Worm (Caenorhabditis elegans) whole organism, late embryonic: ENCODE results near the gene F28F5.6.

Experiments used
- C38D4.7 ChIP-seq: fragments of 200-800 bp; sonication (Bioruptor generic); optimal IDR thresholded peaks from 2 replicates; lab custom pipeline; 2018; ENCODE audit warnings: mild to moderate bottlenecking, missing genetic modification characterization, moderate library complexity, missing compliant biosample characterization
- F13H6.1 ChIP-seq: sonication (generic microtip); optimal IDR thresholded peaks from 2 replicates; lab custom pipeline; 2016; ENCODE audit warnings: missing genetic modification characterization, missing compliant biosample characterization
- K02D7.2 ChIP-seq: sonication (generic microtip); optimal IDR thresholded peaks from 2 replicates; lab custom pipeline; 2017; ENCODE audit warnings: mild to moderate bottlenecking, missing genetic modification characterization, missing compliant biosample characterization
- K09A11.1 ChIP-seq: sonication (generic microtip); optimal IDR thresholded peaks from 2 replicates; lab custom pipeline; 2017; ENCODE audit warnings: antibody characterized with exemption, mild to moderate bottlenecking, missing genetic modification characterization, missing compliant biosample characterization; ENCODE audit not compliant: insufficient read depth
- T23F11.4 ChIP-seq: fragments of 200-800 bp; sonication (Bioruptor generic); optimal IDR thresholded peaks from 2 replicates; lab custom pipeline; 2018; ENCODE audit warnings: mild to moderate bottlenecking, missing genetic modification characterization, missing compliant biosample characterization
- ahr-1 ChIP-seq: sonication (generic microtip); optimal IDR thresholded peaks from 2 replicates; lab custom pipeline; 2016; ENCODE audit warnings: missing genetic modification characterization, missing compliant biosample characterization
- ceh-18 ChIP-seq: sonication (generic microtip); optimal IDR thresholded peaks from 2 replicates; lab custom pipeline; 2016; ENCODE audit warnings: missing genetic modification characterization, missing compliant biosample characterization
- ceh-19 ChIP-seq: fragments of 200-800 bp; sonication (Bioruptor generic); optimal IDR thresholded peaks from 2 replicates; lab custom pipeline; 2018; ENCODE audit warnings: mild to moderate bottlenecking, missing genetic modification characterization, missing compliant biosample characterization
- ceh-22 ChIP-seq: sonication (generic microtip); optimal IDR thresholded peaks from 2 replicates; lab custom pipeline; 2017; ENCODE audit warnings: missing biosample characterization, missing genetic modification characterization
- ceh-45 ChIP-seq: fragments of 200-800 bp; sonication (Bioruptor generic); IDR thresholded peaks from 2 replicates; pipeline ENCODE4 v1.3.6; 2022; ENCODE audit warnings: missing genetic modification reagents, missing genetic modification characterization, missing compliant biosample characterization
- ceh-48 ChIP-seq: sonication (generic microtip); optimal IDR thresholded peaks from 2 replicates; lab custom pipeline; 2016; ENCODE audit warnings: missing genetic modification characterization, inconsistent platforms, missing compliant biosample characterization
- ceh-9 ChIP-seq: sonication (generic microtip); optimal IDR thresholded peaks from 2 replicates; lab custom pipeline; 2016; ENCODE audit warnings: mild to moderate bottlenecking, missing genetic modification characterization, inconsistent platforms, missing compliant biosample characterization
- dve-1 ChIP-seq: sonication (generic microtip); optimal IDR thresholded peaks from 2 replicates; lab custom pipeline; 2017; ENCODE audit warnings: antibody characterized with exemption, mild to moderate bottlenecking, missing genetic modification characterization, missing compliant biosample characterization
- elt-2 ChIP-seq: sonication (generic microtip); optimal IDR thresholded peaks from 2 replicates; lab custom pipeline; 2016; ENCODE audit warnings: missing genetic modification reagents, missing genetic modification characterization, missing compliant biosample characterization
- elt-4 ChIP-seq: sonication (generic microtip); optimal IDR thresholded peaks from 2 replicates; lab custom pipeline; 2016; ENCODE audit warnings: missing genetic modification characterization, missing compliant biosample characterization
- ets-4 ChIP-seq: sonication (generic microtip); optimal IDR thresholded peaks from 2 replicates; lab custom pipeline; 2016; ENCODE audit warnings: missing genetic modification characterization, missing compliant biosample characterization
- eyg-1 ChIP-seq: sonication (generic microtip); optimal IDR thresholded peaks from 2 replicates; lab custom pipeline; 2016; ENCODE audit warnings: missing genotype, missing genetic modification characterization, missing compliant biosample characterization
- fkh-6 ChIP-seq: sonication (generic microtip); optimal IDR thresholded peaks from 2 replicates; lab custom pipeline; 2016; ENCODE audit warnings: missing genetic modification characterization, missing compliant biosample characterization
- gmeb-2 ChIP-seq: sonication (generic microtip); optimal IDR thresholded peaks from 2 replicates; lab custom pipeline; 2016; ENCODE audit warnings: missing genetic modification characterization, inconsistent platforms, missing compliant biosample characterization
- hlh-6 ChIP-seq: sonication (generic microtip); optimal IDR thresholded peaks from 2 replicates; lab custom pipeline; 2016; ENCODE audit warnings: missing genotype, missing genetic modification characterization, missing compliant biosample characterization
- hlh-8 ChIP-seq: sonication (generic microtip); optimal IDR thresholded peaks from 2 replicates; lab custom pipeline; 2016; ENCODE audit warnings: missing genotype, missing genetic modification characterization, missing compliant biosample characterization
- nfya-1 ChIP-seq: sonication (generic microtip); optimal IDR thresholded peaks from 2 replicates; lab custom pipeline; 2017; ENCODE audit warnings: missing genetic modification characterization, mild to moderate bottlenecking, missing compliant biosample characterization, antibody characterized with exemption, moderate library complexity
- nhr-11 ChIP-seq: fragments of 150-350 bp; optimal IDR thresholded peaks from 2 replicates; lab custom pipeline; 2014; ENCODE audit warnings: missing biosample characterization, missing genetic modification characterization
- nhr-232 ChIP-seq: sonication (generic microtip); optimal IDR thresholded peaks from 2 replicates; lab custom pipeline; 2016; ENCODE audit warnings: missing genetic modification characterization, missing compliant biosample characterization
- pat-9 ChIP-seq: fragments of 200-800 bp; sonication (Bioruptor generic); optimal IDR thresholded peaks from 2 replicates; lab custom pipeline; 2018; ENCODE audit warnings: mild to moderate bottlenecking, missing genetic modification characterization, moderate library complexity, missing compliant biosample characterization
- pax-1 ChIP-seq: fragments of 150-350 bp; optimal IDR thresholded peaks from 2 replicates; lab custom pipeline; 2014; ENCODE audit warnings: missing biosample characterization, missing genetic modification characterization
- pqm-1 ChIP-seq: sonication (generic microtip); optimal IDR thresholded peaks from 2 replicates; lab custom pipeline; 2016; ENCODE audit warnings: missing genetic modification characterization, missing compliant biosample characterization
- pros-1 ChIP-seq: fragments of 150-350 bp; optimal IDR thresholded peaks from 2 replicates; lab custom pipeline; 2014; ENCODE audit warnings: missing biosample characterization, missing genetic modification reagents, missing genetic modification characterization
- rnt-1 ChIP-seq: sonication (generic microtip); optimal IDR thresholded peaks from 2 replicates; lab custom pipeline; 2016; ENCODE audit warnings: missing genetic modification characterization, missing compliant biosample characterization
- syd-9 ChIP-seq: sonication (generic microtip); optimal IDR thresholded peaks from 2 replicates; lab custom pipeline; 2016; ENCODE audit warnings: mild to moderate bottlenecking, missing genetic modification characterization, moderate library complexity, missing compliant biosample characterization
- tbx-7 ChIP-seq: sonication (generic microtip); optimal IDR thresholded peaks from 2 replicates; lab custom pipeline; 2016; ENCODE audit warnings: missing genotype, missing genetic modification characterization, missing compliant biosample characterization
- ttx-3 ChIP-seq: sonication (generic microtip); optimal IDR thresholded peaks from 2 replicates; lab custom pipeline; 2016; ENCODE audit warnings: missing genetic modification reagents, missing genetic modification characterization, missing compliant biosample characterization
- unc-55 ChIP-seq: sonication (generic microtip); optimal IDR thresholded peaks from 2 replicates; lab custom pipeline; 2017; ENCODE audit warnings: missing biosample characterization, missing genetic modification reagents, missing genetic modification characterization
- zip-5 ChIP-seq: sonication (generic microtip); optimal IDR thresholded peaks from 2 replicates; lab custom pipeline; 2016; ENCODE audit warnings: missing genetic modification characterization, missing compliant biosample characterization

The F28F5.6 gene

ce11 chrIII:6819322-6819901 is at the start of gene F28F5.6:
F28F5.6 (minus strand) TSS chrIII:6819372.
- TF ChIP-seq ceh-45 (no peak), tbx-7 (tag; lab: Kevin White, UChicago) (no peak), pax-1 (tag; lab: Kevin White, UChicago) (no peak), elt-2 (peak; percentile 68)

ce11 chrIII:6863901-6864300 is 44.7 kb upstream of the F28F5.6 start, which contains the start of gene sma-3:
sma-3 (minus strand) TSS chrIII:6863968.
- TF ChIP-seq K02D7.2 (no peak), elt-2 (peak; percentile 12)

- TF ChIP-seq ceh-48 (tag; lab: Kevin White, UChicago) (no peak), ets-4 (tag; lab: Kevin White, UChicago) (no peak), C38D4.7 (GFP tag; lab: Kevin White, UChicago) (no peak), ceh-19 (no peak), pat-9 (tag; lab: Kevin White, UChicago) (no peak), ceh-18 (no peak), syd-9 (tag; lab: Kevin White, UChicago) (no peak), gmeb-2 (no peak), rnt-1 (tag; lab: Kevin White, UChicago) (no peak)
Measured at ce11 chrIII:6859482-6859881, 40.3 kb upstream of the F28F5.6 start, which contains the start of gene clec-158. clec-158 (minus strand) TSS chrIII:6859582.

ce11 chrIII:6857390-6857848 is 38.2 kb upstream of the F28F5.6 start:
- TF ChIP-seq eyg-1 (tag; lab: Kevin White, UChicago): no peak
- peak; percentile 16 for TF ChIP-seq dve-1
- TF ChIP-seq, all 69 proteins: peak for 1

- TF ChIP-seq unc-55 (no peak), fkh-6 (tag; lab: Kevin White, UChicago) (no peak), pqm-1 (no peak), K02D7.2 (no peak), hlh-8 (no peak), ttx-3 (tag; lab: Kevin White, UChicago) (no peak), T23F11.4 (no peak), pat-9 (tag; lab: Kevin White, UChicago) (no peak), K09A11.1 (tag; lab: Kevin White, UChicago) (no peak), ceh-22 (tag; lab: Kevin White, UChicago) (no peak), nfya-1 (tag; lab: Kevin White, UChicago) (no peak), tbx-7 (tag; lab: Kevin White, UChicago) (no peak), nhr-11 (tag; lab: Kevin White, UChicago) (no peak), ceh-19 (no peak), elt-4 (tag; lab: Kevin White, UChicago) (no peak), C38D4.7 (GFP tag; lab: Kevin White, UChicago) (no peak)
Measured at ce11 chrIII:6856709-6857108, 37.5 kb upstream of the F28F5.6 start, which contains the start of gene zak-1. zak-1 (minus strand) TSS chrIII:6856809.

- TF ChIP-seq nhr-232 (tag; lab: Kevin White, UChicago): no peak
- no peak for TF ChIP-seq ahr-1 (tag; lab: Kevin White, UChicago)
- no peak for TF ChIP-seq zip-5 (tag; lab: Kevin White, UChicago)
- TF ChIP-seq pros-1 (tag; lab: Kevin White, UChicago): no peak
- no peak for TF ChIP-seq hlh-6
- no peak for TF ChIP-seq F13H6.1 (tag; lab: Kevin White, UChicago)
- no peak for TF ChIP-seq ceh-9
- peak; percentile 30 for TF ChIP-seq elt-2
Measured at ce11 chrIII:6850255-6850654, 31.1 kb upstream of the F28F5.6 start, which contains the start of gene srv-1. srv-1 (plus strand) TSS chrIII:6850385.
